Worm (Caenorhabditis elegans): ENCODE data around the gene vha-4.

vha-4 gene

DNA sequence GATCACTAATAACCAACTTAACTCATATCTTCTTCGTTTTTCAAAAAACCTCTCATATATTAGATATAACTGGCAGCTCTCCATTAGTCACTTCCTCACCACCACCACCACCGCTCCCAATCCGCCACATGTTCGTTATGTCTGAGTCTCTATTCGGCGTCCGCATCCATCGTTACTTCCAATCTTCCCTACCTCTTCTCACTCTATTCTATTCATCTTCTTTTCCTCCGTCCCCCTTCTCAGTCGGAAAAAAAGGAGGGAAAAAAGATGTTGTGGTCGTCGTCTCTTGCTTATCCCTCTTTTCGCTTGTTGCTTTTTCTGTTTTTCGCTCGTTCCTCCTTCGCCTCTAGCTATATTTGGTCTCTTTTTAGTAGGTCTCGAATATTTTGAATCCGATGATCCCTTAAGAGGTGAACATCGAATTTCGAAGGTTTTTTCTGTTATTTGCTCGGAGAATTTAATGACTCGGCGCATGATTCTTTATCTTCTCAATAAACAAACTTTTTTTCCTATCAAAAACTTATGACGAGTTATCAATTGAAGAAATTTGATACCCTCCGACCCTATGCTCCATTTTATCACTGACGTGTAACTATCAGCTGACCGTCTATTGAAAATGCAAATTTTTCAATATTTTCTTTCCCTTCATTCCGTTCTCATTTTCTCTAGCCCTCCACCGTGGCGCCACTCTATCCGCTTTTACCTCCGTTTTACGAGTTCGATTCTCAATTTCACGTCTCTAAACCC is 12.9 kb upstream of the vha-4 start (continued):
- peak; percentile 17 for TF ChIP-seq rnt-1 (tag; optimal IDR thresholded peaks at IDR 0.05)

DNA sequence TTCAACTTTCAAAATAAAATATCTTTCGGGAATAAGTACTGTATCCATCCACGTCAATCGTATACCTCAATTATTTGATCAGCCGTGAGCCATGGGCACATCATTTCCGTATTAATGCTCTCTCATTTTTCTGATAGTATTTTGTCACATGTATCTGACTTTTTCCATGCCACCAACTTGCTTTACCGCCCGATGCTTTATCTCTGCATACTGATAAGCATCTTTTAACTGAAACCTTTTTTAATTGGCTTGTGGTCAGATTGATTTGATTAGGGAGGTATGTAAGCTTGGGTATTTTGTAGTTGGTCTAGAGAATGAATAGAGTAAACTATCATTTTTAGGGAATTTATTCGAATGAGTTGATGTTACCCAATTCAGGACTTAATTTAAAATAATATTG is 10.2 kb upstream of the vha-4 start:
- TF ChIP-seq ceh-14 (tag; optimal IDR thresholded peaks at IDR 0.05), result no peak
- TF ChIP-seq odd-2 (tag; optimal IDR thresholded peaks at IDR 0.05), result no peak

DNA sequence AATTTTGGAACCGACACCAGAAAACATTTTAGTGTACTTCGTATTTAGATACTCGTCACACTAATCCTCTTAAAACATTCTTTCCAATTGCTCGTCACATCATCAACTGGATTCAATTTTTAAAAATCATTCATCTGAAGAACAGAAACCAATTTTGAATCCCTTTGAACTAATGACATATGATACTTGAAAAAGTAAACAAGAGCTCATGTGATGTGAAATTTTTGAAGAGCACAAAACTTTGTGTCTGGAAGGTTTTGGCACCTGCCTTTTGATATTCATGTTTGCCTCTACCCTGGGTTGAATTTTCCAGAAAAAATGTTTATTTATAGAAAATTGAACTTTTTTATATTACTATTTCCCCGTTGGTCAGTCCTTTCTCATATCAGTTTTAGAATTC is 9.6 kb upstream of the vha-4 start:
- no peak for TF ChIP-seq ama-1 (optimal IDR thresholded peaks at IDR 0.05)
- TF ChIP-seq ahr-1 (tag; optimal IDR thresholded peaks at IDR 0.05), result no peak
- no peak for TF ChIP-seq eyg-1 (tag; optimal IDR thresholded peaks at IDR 0.05)
- no peak for TF ChIP-seq elt-4 (tag; optimal IDR thresholded peaks at IDR 0.05)
- TF ChIP-seq gmeb-2 (tag; optimal IDR thresholded peaks at IDR 0.05), result no peak
- no peak for TF ChIP-seq ref-2 (tag; optimal IDR thresholded peaks at IDR 0.05)
- no peak for TF ChIP-seq C38D4.7 (GFP tag; optimal IDR thresholded peaks at IDR 0.05)
- no peak for TF ChIP-seq ceh-24 (tag; optimal IDR thresholded peaks at IDR 0.05)
- TF ChIP-seq ceh-45 (GFP tag; IDR thresholded peaks at IDR 0.05), result no peak
- TF ChIP-seq K02D7.2 (tag; optimal IDR thresholded peaks at IDR 0.05), result no peak
- no peak for TF ChIP-seq pax-1 (tag; optimal IDR thresholded peaks at IDR 0.05)
- TF ChIP-seq ceh-14 (tag; optimal IDR thresholded peaks at IDR 0.05), result no peak
- no peak for TF ChIP-seq dve-1 (tag; optimal IDR thresholded peaks at IDR 0.05)
- TF ChIP-seq ceh-6 (GFP tag; optimal IDR thresholded peaks at IDR 0.05), result no peak
- no peak for TF ChIP-seq Y22D7AL.16 (tag; optimal IDR thresholded peaks at IDR 0.05)
- TF ChIP-seq hlh-15 (tag; optimal IDR thresholded peaks at IDR 0.05), result no peak
- TF ChIP-seq hlh-13 (GFP tag; optimal IDR thresholded peaks at IDR 0.05), result no peak
- no peak for TF ChIP-seq npax-4 (tag; optimal IDR thresholded peaks at IDR 0.05)
- no peak for TF ChIP-seq ets-4 (tag; optimal IDR thresholded peaks at IDR 0.05)

DNA sequence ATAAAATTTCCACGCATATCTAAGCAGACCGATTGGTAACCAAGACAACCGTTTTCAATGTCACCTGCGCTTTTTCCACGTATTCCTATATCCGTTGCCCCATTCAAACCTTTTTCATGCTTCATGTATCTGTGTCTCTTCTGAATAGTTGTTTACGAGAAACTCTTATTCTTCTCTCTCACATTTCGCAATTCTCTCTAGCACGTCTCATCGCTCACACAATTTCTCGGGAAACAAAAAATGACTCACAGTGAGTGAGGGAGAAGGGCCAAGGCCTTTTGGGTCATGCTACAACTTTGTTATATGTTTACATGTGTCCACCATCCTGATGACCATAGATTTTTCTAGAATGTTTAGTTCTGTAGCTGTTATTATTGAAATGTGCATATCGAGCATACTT is 8.2 kb upstream of the vha-4 start:
- TF ChIP-seq unc-42 (tag; optimal IDR thresholded peaks at IDR 0.05) (peak; percentile 16), unc-55 (GFP tag; optimal IDR thresholded peaks at IDR 0.05) (peak; percentile 19), che-1 (tag; optimal IDR thresholded peaks at IDR 0.05) (no peak)

DNA sequence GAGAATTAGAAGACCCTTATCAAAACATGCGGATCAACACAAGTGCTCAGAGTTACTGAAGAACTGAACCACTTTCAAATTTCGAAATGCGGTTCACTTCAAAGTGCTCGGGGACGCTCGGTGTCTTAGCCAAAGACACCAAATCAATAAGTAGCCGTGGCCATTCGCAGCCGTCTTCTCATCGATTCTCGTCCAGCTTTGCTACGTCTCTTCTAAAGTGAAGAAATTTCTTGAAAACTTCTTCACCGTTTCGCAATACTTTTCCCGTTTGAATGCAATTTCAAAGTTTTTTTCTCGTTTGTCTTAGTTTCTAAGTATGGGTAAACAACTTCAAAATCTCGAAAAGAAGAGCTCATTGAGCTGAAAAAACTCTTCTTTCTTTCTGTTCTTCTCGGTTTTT is 5.8 kb upstream of the vha-4 start:
- no peak for TF ChIP-seq hlh-13 (GFP tag; optimal IDR thresholded peaks at IDR 0.05)
- peak; percentile 92 for TF ChIP-seq ceh-48 (tag; optimal IDR thresholded peaks at IDR 0.05)

DNA sequence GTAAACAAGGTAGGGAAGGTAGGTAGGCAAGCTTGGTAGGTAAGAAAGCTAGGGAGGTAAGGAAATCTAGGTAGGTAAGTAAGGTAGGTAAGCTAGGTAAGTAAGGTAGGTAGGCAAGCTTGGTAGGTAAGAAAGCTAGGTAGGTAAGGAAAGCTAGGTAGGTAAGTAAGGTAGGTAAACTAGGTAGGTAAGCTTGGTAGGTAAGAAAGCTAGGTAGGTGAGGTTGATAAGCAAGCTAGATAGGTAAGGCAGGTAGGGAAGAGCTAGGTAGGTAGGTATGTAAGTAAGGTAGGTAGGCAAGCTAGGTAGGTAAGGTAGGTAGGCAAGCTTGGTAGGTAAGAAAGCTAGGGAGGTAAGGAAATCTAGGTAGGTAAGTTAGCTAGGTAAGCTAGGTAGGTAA is 4.0 kb upstream of the vha-4 start:
- TF ChIP-seq hlh-13 (GFP tag; optimal IDR thresholded peaks at IDR 0.05), result peak; percentile 30

DNA sequence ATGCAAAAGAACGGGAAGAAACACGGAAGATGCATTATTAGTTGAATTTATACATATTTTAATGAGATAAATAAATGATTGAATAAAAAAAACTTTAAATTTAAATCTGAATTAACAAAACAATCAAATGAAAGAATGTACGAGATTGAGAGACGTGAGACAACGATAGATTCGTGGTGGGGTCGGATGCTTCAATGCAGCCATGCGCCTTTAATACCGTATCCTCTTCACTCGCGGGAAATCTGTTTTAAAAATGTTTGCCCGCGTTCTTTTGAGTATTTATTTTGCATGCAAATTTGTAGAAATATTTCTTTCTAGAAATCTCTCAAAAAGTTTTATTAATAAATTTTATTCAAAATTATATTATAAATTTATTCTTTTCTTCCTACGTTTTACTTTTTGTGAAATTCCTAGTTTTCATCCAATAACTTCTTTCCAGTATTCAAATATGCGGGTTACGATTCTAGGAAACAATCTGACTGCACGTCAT is 1.3 kb upstream of the vha-4 start, which contains the start of gene perm-1:
Gene perm-1 (plus strand): TSS at position 440 of the 490 bp plus-strand sequence.
- TF ChIP-seq ceh-18 (tag; optimal IDR thresholded peaks at IDR 0.05), result no peak

DNA sequence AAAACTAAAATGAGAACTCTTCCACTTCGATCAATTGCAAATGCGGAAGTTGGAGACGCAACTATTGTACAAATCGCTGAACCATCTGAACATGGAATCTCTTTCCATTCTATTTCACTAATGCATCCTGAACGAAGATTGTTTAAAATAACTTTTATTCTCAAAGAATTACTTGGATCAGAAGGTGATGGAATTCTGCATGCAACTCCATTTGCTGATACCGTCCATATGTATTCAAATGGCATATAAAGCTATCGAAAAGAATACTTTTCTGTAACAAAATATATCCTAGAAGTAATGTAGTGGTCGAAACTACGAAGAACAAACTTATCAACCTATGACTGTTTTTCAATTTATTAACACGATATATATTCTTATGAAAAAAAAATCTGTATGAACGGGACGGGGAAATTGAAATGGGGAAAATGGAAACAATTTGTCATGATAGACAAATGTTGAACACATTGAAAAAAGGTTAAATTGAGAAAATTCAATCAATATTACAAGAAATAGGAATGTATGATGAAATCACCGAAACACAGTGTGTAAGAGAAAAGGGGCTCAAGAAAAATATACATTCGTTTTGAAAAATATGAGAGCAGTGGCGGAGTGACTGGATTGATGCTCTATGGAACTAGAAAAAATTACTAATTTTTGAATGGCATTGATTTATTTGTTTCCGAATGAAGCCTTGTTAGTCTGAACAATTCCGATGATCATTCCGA is 1.2 kb downstream of the vha-4 start, which contains the start of gene T01H3.2:
Gene T01H3.2 (minus strand): TSS at position 251 of the 725 bp plus-strand sequence.
- TF ChIP-seq ceh-34 (tag; optimal IDR thresholded peaks at IDR 0.05) (no peak), K02D7.2 (tag; optimal IDR thresholded peaks at IDR 0.05) (no peak), eyg-1 (tag; optimal IDR thresholded peaks at IDR 0.05) (no peak), unc-55 (GFP tag; optimal IDR thresholded peaks at IDR 0.05) (no peak), C08G9.2 (tag; optimal IDR thresholded peaks at IDR 0.05) (no peak), ceh-19 (GFP tag; optimal IDR thresholded peaks at IDR 0.05) (no peak), ceh-22 (tag; optimal IDR thresholded peaks at IDR 0.05) (no peak)

Measured in whole organism, late embryonic.